Worm (Caenorhabditis elegans) whole organism, L3 larva: ENCODE data around the gene Y57G11C.31.

ENCODE experiments used
- lin-39 ChIP-seq: fragments of 150-350 bp; optimal IDR thresholded peaks from 2 replicates; lab custom pipeline; 2018; ENCODE audit warnings: missing biosample characterization, missing genetic modification reagents, missing genetic modification characterization
- nhr-237 ChIP-seq: fragments of 150-350 bp; optimal IDR thresholded peaks from 2 replicates; lab custom pipeline; 2014; ENCODE audit warnings: missing biosample characterization, missing genetic modification characterization
- nhr-28 ChIP-seq: fragments of 150-350 bp; optimal IDR thresholded peaks from 2 replicates; lab custom pipeline; 2014; ENCODE audit warnings: missing biosample characterization, missing genetic modification characterization
- nhr-77 ChIP-seq: fragments of 150-350 bp; optimal IDR thresholded peaks from 2 replicates; lab custom pipeline; 2014; ENCODE audit warnings: missing biosample characterization, missing genetic modification characterization
- pqm-1 ChIP-seq: fragments of 150-350 bp; optimal IDR thresholded peaks from 2 replicates; lab custom pipeline; 2017; ENCODE audit warnings: missing biosample characterization, missing genetic modification characterization, inconsistent platforms

DNA sequence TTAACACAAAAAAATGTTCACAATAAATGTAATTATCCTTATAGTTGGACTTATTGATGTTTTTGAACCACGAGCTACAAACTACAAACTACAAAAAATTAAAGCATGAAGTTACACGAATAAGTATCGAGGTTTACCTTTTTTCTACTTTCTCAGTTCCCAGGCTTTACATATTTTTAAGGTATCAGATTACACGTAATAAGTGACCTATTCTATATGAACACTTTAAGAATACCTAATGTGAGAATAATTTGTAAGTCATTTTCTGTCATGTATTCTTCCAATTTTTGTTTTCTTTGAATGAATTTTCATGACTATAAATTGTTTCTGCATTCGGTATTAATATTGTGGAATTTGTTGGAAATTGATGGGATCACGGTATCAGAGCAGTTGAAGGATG lies 38.3 kb downstream of the Y57G11C.31 start, which contains the start of gene lgc-8:
- no peak for TF ChIP-seq nhr-77 (tag; lab: Kevin White, UChicago)
- TF ChIP-seq nhr-237 (tag; lab: Kevin White, UChicago), result no peak
- TF ChIP-seq nhr-28 (tag; lab: Kevin White, UChicago), result no peak
- TF ChIP-seq lin-39 (tag; lab: Kevin White, UChicago), result no peak
- TF ChIP-seq pqm-1 (tag; lab: Kevin White, UChicago), result no peak
